Worm (Caenorhabditis elegans) whole organism, late embryonic: ENCODE results near the gene srh-89.

ENCODE experiments used
- C38D4.7 ChIP-seq: fragments of 200-800 bp; sonication (Bioruptor generic); optimal IDR thresholded peaks from 2 replicates; lab custom pipeline; 2018; ENCODE audit warnings: mild to moderate bottlenecking, missing genetic modification characterization, moderate library complexity, missing compliant biosample characterization
- F13H6.1 ChIP-seq: sonication (generic microtip); optimal IDR thresholded peaks from 2 replicates; lab custom pipeline; 2016; ENCODE audit warnings: missing genetic modification characterization, missing compliant biosample characterization
- K09A11.1 ChIP-seq: sonication (generic microtip); optimal IDR thresholded peaks from 2 replicates; lab custom pipeline; 2017; ENCODE audit warnings: antibody characterized with exemption, mild to moderate bottlenecking, missing genetic modification characterization, missing compliant biosample characterization; ENCODE audit not compliant: insufficient read depth
- ceh-14 ChIP-seq: sonication (generic microtip); optimal IDR thresholded peaks from 2 replicates; lab custom pipeline; 2016; ENCODE audit warnings: missing genotype, missing genetic modification characterization, missing compliant biosample characterization
- ceh-19 ChIP-seq: fragments of 200-800 bp; sonication (Bioruptor generic); optimal IDR thresholded peaks from 2 replicates; lab custom pipeline; 2018; ENCODE audit warnings: mild to moderate bottlenecking, missing genetic modification characterization, missing compliant biosample characterization
- ceh-2 ChIP-seq: sonication (generic microtip); optimal IDR thresholded peaks from 2 replicates; lab custom pipeline; 2016; ENCODE audit warnings: missing genotype, missing genetic modification characterization, missing compliant biosample characterization
- ceh-22 ChIP-seq: sonication (generic microtip); optimal IDR thresholded peaks from 2 replicates; lab custom pipeline; 2017; ENCODE audit warnings: missing biosample characterization, missing genetic modification characterization
- ceh-34 ChIP-seq: sonication (generic microtip); optimal IDR thresholded peaks from 2 replicates; lab custom pipeline; 2016; ENCODE audit warnings: mild to moderate bottlenecking, missing genetic modification characterization, missing compliant biosample characterization
- ceh-45 ChIP-seq: fragments of 200-800 bp; sonication (Bioruptor generic); IDR thresholded peaks from 2 replicates; pipeline ENCODE4 v1.3.6; 2022; ENCODE audit warnings: missing genetic modification reagents, missing genetic modification characterization, missing compliant biosample characterization
- ceh-48 ChIP-seq: sonication (generic microtip); optimal IDR thresholded peaks from 2 replicates; lab custom pipeline; 2016; ENCODE audit warnings: missing genetic modification characterization, inconsistent platforms, missing compliant biosample characterization
- ceh-9 ChIP-seq: sonication (generic microtip); optimal IDR thresholded peaks from 2 replicates; lab custom pipeline; 2016; ENCODE audit warnings: mild to moderate bottlenecking, missing genetic modification characterization, inconsistent platforms, missing compliant biosample characterization
- che-1 ChIP-seq: sonication (generic microtip); optimal IDR thresholded peaks from 2 replicates; lab custom pipeline; 2016; ENCODE audit warnings: mild to moderate bottlenecking, missing genetic modification characterization, missing compliant biosample characterization
- dmd-4 ChIP-seq: sonication (generic microtip); optimal IDR thresholded peaks from 2 replicates; lab custom pipeline; 2016; ENCODE audit warnings: borderline replicate concordance, missing genetic modification characterization, missing compliant biosample characterization
- dve-1 ChIP-seq: sonication (generic microtip); optimal IDR thresholded peaks from 2 replicates; lab custom pipeline; 2017; ENCODE audit warnings: antibody characterized with exemption, mild to moderate bottlenecking, missing genetic modification characterization, missing compliant biosample characterization
- elt-2 ChIP-seq: sonication (generic microtip); optimal IDR thresholded peaks from 2 replicates; lab custom pipeline; 2016; ENCODE audit warnings: missing genetic modification reagents, missing genetic modification characterization, missing compliant biosample characterization
- ets-4 ChIP-seq: sonication (generic microtip); optimal IDR thresholded peaks from 2 replicates; lab custom pipeline; 2016; ENCODE audit warnings: missing genetic modification characterization, missing compliant biosample characterization
- fax-1 ChIP-seq: sonication (generic microtip); optimal IDR thresholded peaks from 2 replicates; lab custom pipeline; 2016; ENCODE audit warnings: missing genotype, missing genetic modification characterization, missing compliant biosample characterization
- fkh-10 ChIP-seq: fragments of 150-350 bp; optimal IDR thresholded peaks from 2 replicates; lab custom pipeline; 2014; ENCODE audit warnings: missing biosample characterization, missing genetic modification reagents, missing genetic modification characterization
- hlh-15 ChIP-seq: sonication (generic microtip); optimal IDR thresholded peaks from 2 replicates; lab custom pipeline; 2016; ENCODE audit warnings: missing genetic modification characterization, missing compliant biosample characterization
- hlh-6 ChIP-seq: sonication (generic microtip); optimal IDR thresholded peaks from 2 replicates; lab custom pipeline; 2016; ENCODE audit warnings: missing genotype, missing genetic modification characterization, missing compliant biosample characterization
- hlh-8 ChIP-seq: sonication (generic microtip); optimal IDR thresholded peaks from 2 replicates; lab custom pipeline; 2016; ENCODE audit warnings: missing genotype, missing genetic modification characterization, missing compliant biosample characterization
- lin-11 ChIP-seq: fragments of 200-800 bp; sonication (Bioruptor generic); optimal IDR thresholded peaks from 2 replicates; lab custom pipeline; 2018; ENCODE audit warnings: mild to moderate bottlenecking, missing genetic modification characterization, missing compliant biosample characterization
- madf-2 ChIP-seq: sonication (generic microtip); optimal IDR thresholded peaks from 2 replicates; lab custom pipeline; 2017; ENCODE audit warnings: missing genetic modification characterization, missing compliant biosample characterization
- nhr-11 ChIP-seq: fragments of 150-350 bp; optimal IDR thresholded peaks from 2 replicates; lab custom pipeline; 2014; ENCODE audit warnings: missing biosample characterization, missing genetic modification characterization
- odd-2 ChIP-seq: sonication (generic microtip); optimal IDR thresholded peaks from 2 replicates; lab custom pipeline; 2017; ENCODE audit warnings: antibody characterized with exemption, mild to moderate bottlenecking, missing genetic modification characterization, missing compliant biosample characterization
- pag-3 ChIP-seq: sonication (generic microtip); optimal IDR thresholded peaks from 2 replicates; lab custom pipeline; 2016; ENCODE audit warnings: missing compliant biosample characterization, missing genetic modification characterization, borderline replicate concordance
- sdc-2 ChIP-seq: sonication (generic microtip); optimal IDR thresholded peaks from 2 replicates; lab custom pipeline; 2016; ENCODE audit warnings: missing genotype, missing genetic modification characterization, missing compliant biosample characterization
- sox-4 ChIP-seq: sonication (generic microtip); optimal IDR thresholded peaks from 2 replicates; lab custom pipeline; 2017; ENCODE audit warnings: mild to moderate bottlenecking, missing genetic modification characterization, inconsistent platforms, missing compliant biosample characterization
- syd-9 ChIP-seq: sonication (generic microtip); optimal IDR thresholded peaks from 2 replicates; lab custom pipeline; 2016; ENCODE audit warnings: mild to moderate bottlenecking, missing genetic modification characterization, moderate library complexity, missing compliant biosample characterization
- ttx-3 ChIP-seq: sonication (generic microtip); optimal IDR thresholded peaks from 2 replicates; lab custom pipeline; 2016; ENCODE audit warnings: missing genetic modification reagents, missing genetic modification characterization, missing compliant biosample characterization
- unc-55 ChIP-seq: sonication (generic microtip); optimal IDR thresholded peaks from 2 replicates; lab custom pipeline; 2017; ENCODE audit warnings: missing biosample characterization, missing genetic modification reagents, missing genetic modification characterization
- unc-86 ChIP-seq: sonication (generic microtip); optimal IDR thresholded peaks from 2 replicates; lab custom pipeline; 2016; ENCODE audit warnings: missing genetic modification characterization, missing compliant biosample characterization
- ztf-16 ChIP-seq: sonication (generic microtip); optimal IDR thresholded peaks from 2 replicates; lab custom pipeline; 2017; ENCODE audit warnings: missing genetic modification characterization, missing compliant biosample characterization

srh-89 gene

ce11 chrV:7436509-7436908, 28.1 kb downstream of the srh-89 start:
- TF ChIP-seq sox-4 (no peak), ttx-3 (tag; lab: Kevin White, UChicago) (no peak), hlh-6 (tag; lab: Kevin White, UChicago) (no peak), ceh-9 (no peak), F13H6.1 (tag; lab: Kevin White, UChicago) (no peak), elt-2 (tag; lab: Kevin White, UChicago) (no peak), dmd-4 (tag; lab: Kevin White, UChicago) (no peak), ceh-22 (no peak), nhr-11 (tag; lab: Kevin White, UChicago) (no peak), odd-2 (tag; lab: Kevin White, UChicago) (no peak), fkh-10 (GFP tag; lab: Kevin White, UChicago) (no peak)
- TF ChIP-seq, all 69 proteins: peak for 0

ce11 chrV:7435376-7436204, 29.0 kb downstream of the srh-89 start, which contains the start of the genes ddo-2 and F25E5.8:
ddo-2 (minus strand) TSS chrV:7435705.
F25E5.8 (plus strand) TSS chrV:7435930.
- TF ChIP-seq ceh-19 (GFP tag; lab: Kevin White, UChicago) (no peak), lin-11 (no peak), ceh-45 (no peak), sdc-2 (no peak), elt-2 (tag; lab: Kevin White, UChicago) (no peak), dmd-4 (tag; lab: Kevin White, UChicago) (no peak), unc-86 (no peak), ceh-22 (no peak), madf-2 (tag; lab: Kevin White, UChicago) (no peak), nhr-11 (tag; lab: Kevin White, UChicago) (no peak), hlh-8 (no peak), C38D4.7 (GFP tag; lab: Kevin White, UChicago) (no peak), ceh-14 (tag; lab: Kevin White, UChicago) (no peak), ceh-2 (no peak), dve-1 (no peak), ztf-16 (tag; lab: Kevin White, UChicago) (no peak), ceh-34 (tag; lab: Kevin White, UChicago) (no peak), ets-4 (no peak), ceh-48 (tag; lab: Kevin White, UChicago) (no peak)

ce11 chrV:7434805-7435363, 29.7 kb downstream of the srh-89 start:
- TF ChIP-seq K09A11.1 (no peak), unc-55 (peak; percentile 19)

ce11 chrV:7432441-7433146, 32.0 kb downstream of the srh-89 start:
- TF ChIP-seq madf-2 (tag; lab: Kevin White, UChicago) (no peak), ets-4 (no peak), C38D4.7 (GFP tag; lab: Kevin White, UChicago) (no peak), che-1 (tag; lab: Kevin White, UChicago) (no peak), syd-9 (tag; lab: Kevin White, UChicago) (no peak), fax-1 (no peak), hlh-15 (tag; lab: Kevin White, UChicago) (no peak), pag-3 (tag; lab: Kevin White, UChicago) (no peak), nhr-11 (tag; lab: Kevin White, UChicago) (no peak), unc-86 (no peak), sdc-2 (no peak)
